Fruit fly (Drosophila melanogaster) ovary, adult (tissue): ENCODE data around the gene CG5104.

Source experiments
- CG17801 ChIP-seq: fragments of 200-800 bp; optimal IDR thresholded peaks from 2 replicates; lab custom pipeline; 2019; ENCODE audit warnings: missing biosample characterization, mild to moderate bottlenecking, missing genetic modification characterization, moderate library complexity; ENCODE audit not compliant: partially characterized antibody

The CG5104 gene

DNA sequence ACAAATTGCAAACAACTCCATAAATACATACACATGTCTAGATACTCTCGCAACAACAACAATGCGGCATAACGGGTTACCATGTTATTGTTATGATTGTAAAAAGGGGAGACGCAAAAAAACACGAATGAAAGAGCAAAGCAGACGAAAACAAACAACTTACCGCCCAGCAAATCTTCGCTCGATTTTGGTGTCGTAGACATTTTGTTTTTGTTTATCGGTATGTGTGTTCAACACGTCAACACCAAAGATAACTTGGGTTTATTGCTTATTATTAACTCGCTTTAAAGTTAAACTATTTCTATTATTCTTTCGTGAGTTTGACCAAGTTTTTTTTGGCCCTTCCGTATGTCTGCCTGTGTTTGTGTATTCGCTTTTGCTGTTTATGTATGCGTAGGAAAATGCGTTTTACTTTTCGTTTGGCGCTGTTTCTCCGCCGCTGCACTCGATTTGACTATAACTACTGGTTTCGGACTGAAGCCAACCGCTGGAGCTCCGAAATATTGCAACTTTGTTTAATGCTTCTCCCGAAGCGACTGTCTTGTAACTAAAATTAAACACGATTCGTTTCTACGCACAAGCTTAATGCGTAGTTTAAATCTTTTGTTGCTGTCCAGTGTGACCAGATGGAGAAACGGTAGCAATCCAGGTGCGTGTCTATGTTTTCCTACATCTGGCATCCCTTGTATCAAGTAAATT lies 1.9 kb upstream of the CG5104 start, which contains the start of gene BNIP3:
Gene BNIP3, minus strand, starts transcription at position 589 of the 699 bp plus-strand sequence.
- no peak for TF ChIP-seq CG17801

DNA sequence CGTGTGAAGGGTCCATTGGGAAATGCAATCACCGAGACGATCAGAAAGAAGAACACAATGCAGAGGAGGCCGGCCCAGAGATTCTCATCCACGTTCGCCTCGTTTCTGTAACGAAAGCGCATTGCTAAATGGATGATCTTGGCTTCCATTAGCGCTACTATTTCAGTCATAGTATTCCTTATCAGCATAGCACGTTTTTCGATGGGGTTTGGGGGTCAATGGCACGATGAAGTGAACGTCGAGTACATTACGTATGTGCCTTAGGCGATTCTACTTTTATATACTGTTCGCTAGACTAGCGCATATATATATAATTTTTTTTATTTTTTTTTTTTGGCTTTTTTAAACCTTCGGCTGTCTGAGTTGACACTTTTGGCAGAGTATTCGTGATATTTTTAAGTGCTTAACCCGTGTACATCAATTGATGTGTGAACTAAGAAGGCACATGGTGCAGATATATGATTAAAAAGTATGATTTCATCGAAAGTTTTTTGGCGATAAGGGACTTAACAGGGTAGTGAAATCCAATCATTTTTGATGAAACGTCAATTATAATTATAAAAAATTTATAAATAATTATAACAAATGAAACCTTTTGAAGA lies 3.7 kb downstream of the CG5104 start:
- peak; percentile 6 for TF ChIP-seq CG17801

DNA sequence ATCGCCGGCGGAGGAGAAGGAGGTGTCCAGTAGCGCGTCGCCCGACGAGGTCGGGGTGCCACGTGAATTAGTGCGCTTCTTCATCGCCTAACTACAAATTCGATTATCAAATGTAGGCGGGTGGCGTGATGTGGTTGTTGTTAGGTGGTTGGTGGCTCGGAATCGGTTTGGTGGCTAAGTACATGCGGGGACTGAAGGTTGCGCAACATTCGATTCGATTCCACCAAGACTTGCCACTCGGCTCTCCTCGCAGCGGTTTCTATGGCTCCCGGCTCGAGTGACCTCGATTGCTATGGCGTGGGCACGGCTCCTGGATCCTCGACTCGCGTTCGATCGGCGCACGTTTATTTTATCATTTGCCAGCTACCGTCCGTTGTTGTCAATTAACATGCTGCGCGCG lies 4.9 kb downstream of the CG5104 start:
- no peak for TF ChIP-seq CG17801

DNA sequence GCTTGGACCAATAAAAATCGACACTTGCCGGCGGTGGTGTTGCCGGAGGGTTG lies 5.2 kb downstream of the CG5104 start, which contains the start of gene Pss:
Gene Pss, minus strand, starts transcription at position 32 of the 53 bp plus-strand sequence.
- no peak for TF ChIP-seq CG17801

DNA sequence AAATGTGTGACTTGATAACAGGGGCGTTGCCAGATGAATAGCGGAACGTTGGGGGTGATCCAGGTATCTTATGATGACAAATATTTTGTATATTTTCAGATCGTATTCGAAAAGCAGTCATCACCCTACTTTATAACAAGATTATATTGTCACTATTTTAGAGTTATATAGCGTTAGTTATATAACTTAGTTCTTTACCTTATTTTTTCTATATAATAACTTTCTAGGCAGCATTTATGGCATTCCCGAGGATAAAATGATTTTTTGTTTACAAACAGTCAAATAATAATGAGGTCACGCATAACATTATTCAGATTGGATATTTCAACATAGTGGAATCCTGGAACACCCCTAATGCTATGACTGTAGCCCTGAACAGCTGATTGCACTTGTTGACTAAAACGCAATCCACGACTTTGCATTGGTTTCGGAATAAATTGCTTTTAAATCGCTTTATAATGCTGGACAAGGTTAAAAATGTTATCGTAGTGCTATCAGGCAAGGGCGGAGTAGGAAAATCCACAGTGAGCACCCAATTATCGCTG lies 5.5 kb downstream of the CG5104 start, which contains the start of gene Nubp2:
Gene Nubp2, plus strand, starts transcription at position 381 of the 545 bp plus-strand sequence.
- TF ChIP-seq CG17801 = peak; percentile 94

DNA sequence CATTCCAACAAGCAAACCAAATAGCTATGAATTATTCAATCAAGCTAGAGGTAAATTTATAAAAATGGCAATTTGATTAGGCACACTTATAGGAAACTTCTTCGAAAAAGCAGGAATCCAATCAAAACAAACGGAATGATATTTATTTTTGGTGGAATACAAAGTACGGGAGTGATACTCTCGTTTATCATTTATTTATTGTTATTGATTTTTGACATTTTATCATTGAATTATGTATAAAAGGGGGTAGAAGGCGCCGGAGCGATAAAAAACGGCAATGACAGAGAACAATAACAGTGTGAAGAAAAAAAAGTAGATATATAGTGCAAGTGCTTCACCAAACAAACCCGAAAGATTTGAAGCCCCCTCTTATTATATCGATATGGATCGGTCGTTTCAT lies 9.1 kb downstream of the CG5104 start:
- TF ChIP-seq CG17801 = no peak

DNA sequence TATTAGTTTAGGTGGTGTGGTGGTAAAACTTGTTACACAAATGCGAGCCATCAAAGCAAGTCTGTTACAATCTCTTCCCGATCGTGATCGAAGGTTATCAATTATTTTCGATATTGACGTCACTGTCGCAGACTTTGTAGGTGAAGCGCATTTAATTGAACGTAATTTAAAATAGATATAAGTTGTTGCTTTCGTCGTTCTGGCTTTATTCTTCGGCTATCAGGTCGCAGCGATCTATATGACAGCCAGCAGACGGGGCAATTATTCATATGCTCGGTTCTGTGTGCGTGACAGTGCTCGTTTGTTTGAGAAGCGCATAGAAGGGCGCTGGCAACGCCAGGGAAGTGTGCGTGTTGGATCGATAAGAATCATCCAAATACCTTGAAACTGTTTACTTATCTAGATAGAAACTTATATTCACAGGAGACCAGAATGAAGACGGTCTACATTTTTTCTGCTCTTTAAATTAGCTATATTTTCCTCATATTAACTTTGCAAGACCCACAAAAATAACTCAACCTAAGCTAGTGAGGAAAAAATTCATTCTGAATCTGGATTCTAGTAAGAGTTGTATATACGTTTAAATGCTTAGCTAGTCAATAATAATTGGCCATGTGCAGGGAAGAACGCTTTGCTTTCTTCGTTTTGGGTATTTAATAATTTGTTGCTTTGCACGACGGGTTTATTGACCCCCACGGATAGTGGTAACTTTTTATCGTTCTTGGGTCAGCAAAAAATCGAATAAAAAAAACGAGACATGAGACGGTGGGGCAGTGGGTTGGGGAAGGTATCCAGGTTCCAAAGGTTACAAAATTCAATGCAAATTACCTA lies 9.8 kb downstream of the CG5104 start:
- TF ChIP-seq CG17801 = peak; percentile 48

DNA sequence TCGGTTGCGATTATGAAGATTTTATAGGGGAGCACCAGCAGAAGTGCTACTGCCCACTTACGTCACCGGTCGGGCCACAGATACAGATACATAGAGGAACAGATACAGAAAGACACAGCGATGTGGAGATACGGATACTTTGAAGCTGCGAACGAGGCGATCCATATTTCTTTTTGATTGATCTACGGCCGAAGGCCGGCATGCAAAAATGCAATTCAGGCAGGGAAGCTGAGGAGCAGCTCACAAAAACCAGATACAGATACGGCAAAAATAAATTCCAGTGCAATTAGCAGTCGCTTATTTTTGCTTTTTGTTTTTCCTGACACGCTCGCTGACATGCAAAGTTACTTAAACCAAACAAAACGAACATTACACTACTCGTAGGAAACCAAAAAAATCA lies 10.4 kb downstream of the CG5104 start:
- TF ChIP-seq CG17801 = no peak

DNA sequence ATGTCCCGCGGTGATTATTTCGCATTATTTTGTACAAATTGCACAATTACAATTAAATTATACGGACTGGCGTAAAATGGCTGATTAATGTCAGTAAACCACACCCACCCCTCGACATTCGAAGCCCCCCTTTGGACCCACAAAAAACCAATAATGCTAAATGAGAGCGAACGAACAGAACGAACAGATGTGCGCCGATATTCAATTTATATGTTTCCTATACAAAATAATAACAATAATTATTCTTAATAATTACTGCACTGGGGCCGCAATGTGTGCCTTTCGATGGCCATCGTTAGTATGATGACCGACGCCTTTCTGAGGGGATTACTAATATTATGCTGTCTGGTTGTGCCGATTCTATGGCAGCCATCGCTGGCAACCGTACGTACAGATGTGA lies 12.6 kb downstream of the CG5104 start, which contains the start of gene CG13250:
Gene CG13250, plus strand, starts transcription at position 301 of the 400 bp plus-strand sequence.
- TF ChIP-seq CG17801 = no peak

DNA sequence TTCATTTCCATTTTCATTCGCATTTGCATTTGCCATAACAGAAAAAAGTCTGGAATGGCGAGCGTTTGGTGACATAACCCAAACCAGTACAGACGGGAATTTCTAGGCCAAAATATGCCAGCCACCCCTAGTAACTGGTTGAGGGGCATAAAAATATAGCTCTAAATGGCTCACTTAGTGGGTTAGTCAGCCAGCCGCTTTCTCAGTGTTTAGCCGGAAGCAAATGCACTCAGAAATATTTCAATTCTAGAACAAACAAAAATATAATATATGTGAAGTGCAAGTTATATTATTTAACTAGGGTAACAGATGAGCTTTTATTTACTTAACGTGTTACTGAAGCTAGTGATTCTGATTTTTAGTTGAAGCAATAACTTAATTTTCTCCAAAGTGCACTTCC lies 16.1 kb downstream of the CG5104 start:
- no peak for TF ChIP-seq CG17801

DNA sequence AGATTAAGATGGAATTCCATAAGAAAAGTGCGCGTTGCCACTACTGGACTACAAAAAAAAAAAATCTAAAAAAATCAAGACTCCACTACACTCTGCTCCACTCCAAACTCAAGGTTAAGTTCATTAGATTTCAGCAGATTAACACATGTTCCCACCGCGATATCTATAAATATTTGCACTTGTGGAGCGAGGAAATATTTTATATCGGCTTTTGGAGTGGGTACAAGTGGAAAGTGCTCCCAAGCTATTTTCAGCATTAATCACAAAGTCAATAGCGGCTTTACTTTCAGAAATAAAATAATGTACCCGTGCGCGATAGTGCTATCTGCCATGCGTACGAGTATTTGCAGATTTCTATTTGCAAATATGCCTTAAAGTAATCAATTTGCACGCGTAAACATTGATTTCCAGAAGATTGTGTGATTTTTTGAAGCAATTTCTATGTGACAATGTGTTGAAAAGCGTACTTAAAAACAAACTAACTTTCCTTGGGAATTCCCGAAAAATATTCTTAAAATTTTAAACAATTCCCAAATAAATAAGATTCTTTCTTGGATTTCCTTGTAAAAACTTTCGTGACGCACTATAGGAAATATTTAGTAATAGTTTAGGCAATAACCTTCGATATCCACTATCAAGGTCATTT lies 17.0 kb downstream of the CG5104 start:
- TF ChIP-seq CG17801 = no peak

DNA sequence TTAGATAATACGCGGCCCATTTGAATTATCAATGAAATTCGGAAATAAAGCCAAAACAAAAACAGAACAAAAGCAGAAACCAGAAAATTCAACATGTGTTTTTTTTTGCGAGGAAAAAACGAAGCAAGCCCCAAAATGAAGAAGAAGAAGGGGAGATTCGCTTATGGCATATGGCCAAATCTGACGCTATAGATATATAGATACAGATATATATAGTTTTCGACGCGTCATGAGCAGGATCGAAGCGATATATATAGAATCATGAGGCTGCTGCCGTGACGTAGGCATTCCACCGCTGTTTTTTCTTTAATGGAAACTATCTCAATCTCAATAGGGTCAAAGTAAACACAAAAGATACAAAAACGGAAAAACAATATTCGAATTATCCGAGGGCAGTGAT lies 17.6 kb downstream of the CG5104 start:
- no peak for TF ChIP-seq CG17801

DNA sequence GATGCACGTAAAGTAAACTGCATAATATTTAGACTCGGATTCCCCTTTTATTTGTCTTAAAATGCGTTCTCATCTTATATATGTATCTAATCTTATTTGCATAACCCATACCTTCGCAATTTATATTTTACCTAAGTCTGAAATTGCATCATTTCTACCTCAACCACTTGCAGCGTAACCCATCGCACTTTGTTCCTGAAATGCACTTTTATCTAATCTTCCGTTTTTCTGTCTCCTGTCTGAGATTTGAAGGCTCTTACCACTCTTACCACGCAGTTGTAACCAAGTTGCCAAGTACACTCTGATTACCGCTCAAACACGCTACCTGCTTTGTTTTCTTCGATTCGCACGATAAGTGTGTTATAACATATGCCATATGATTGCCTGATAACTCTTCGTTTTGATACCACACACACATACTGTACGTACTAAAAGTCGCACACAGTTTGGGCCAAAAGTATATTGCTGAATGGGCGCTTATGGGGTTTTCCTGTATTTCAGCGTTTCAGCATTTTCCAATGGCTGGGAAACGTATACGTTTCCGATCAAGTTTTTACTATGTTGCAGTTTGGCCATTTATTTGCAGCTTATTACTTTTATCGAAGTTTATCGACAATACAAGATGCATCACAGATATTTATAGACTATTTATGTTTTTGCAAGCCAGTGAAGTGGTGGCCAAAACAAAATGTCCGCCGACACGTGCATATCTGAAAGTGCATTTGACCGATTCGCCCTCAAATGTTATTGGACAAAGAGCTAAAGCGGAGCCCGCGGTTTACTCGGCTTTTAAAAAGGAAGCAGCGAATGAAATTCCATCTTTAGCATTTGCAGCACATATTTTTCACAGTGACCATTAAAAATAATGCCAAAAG lies 18.5 kb downstream of the CG5104 start:
- no peak for TF ChIP-seq CG17801

DNA sequence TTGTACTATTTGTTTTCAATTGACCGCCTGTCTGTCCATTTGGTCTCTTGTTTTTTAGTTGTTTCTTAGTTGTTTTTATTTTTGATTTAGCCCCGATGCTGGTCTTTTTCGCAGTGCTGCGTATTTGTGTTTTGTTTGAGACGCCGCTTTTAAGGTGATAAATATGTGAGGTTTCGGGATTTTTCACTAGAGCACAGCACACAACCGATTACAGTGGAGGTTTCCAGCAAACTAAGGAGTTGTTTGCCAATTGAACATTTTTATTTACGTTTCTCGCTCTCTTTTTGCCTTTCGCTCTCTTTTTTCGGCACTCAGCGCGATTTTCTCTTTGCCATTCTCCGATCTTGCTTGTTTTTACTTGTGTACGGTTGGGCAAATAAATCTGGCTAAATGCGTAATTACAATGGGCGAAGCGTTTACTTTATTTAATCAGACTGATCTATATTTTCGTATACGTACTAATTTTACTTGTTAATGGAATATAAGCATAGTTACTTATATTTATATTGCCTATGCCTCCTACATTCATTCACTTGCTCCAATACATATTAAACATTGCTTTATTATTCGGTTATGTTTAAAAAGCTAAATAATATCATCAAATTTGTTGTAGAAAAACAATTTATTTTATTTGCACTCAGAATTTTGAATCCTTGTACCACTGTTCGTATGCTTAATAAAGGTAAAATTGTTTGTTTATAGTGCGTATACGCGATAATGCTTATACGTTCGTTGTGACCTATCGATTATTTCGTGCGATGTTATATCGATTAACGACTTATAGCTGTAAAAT lies 19.6 kb downstream of the CG5104 start, which contains the start of gene Rcd2:
Gene Rcd2, minus strand, starts transcription at position 236 of the 793 bp plus-strand sequence.
- TF ChIP-seq CG17801 = peak; percentile 78
